Worm (Caenorhabditis elegans) whole organism, young adult: Measurements from ENCODE around the gene ins-13.
A peak's percentile ranks its signal among the peaks of the same experiment; 100 is the strongest.

ENCODE experiments used
- B0261.1 ChIP-seq: sonication (generic microtip); optimal IDR thresholded peaks from 2 replicates; lab custom pipeline; 2016; ENCODE audit warnings: mild to moderate bottlenecking, missing genetic modification characterization, moderate library complexity, missing compliant biosample characterization
- C06A6.2 ChIP-seq: fragments of 200-800 bp; sonication (Bioruptor generic); conservative IDR thresholded peaks from 2 replicates; pipeline ENCODE4 v1.3.6; 2022; ENCODE audit warnings: missing genetic modification characterization, missing compliant biosample characterization
- C17E4.6 ChIP-seq: fragments of 200-800 bp; sonication (Bioruptor generic); IDR thresholded peaks from 2 replicates; pipeline ENCODE4 v1.3.6; 2022; ENCODE audit warnings: missing genetic modification reagents, missing genetic modification characterization, missing compliant biosample characterization
- F10E7.11 ChIP-seq: sonication (generic microtip); optimal IDR thresholded peaks from 2 replicates; lab custom pipeline; 2017; ENCODE audit warnings: mild to moderate bottlenecking, missing genetic modification characterization, moderate library complexity, missing compliant biosample characterization
- F39B2.1 ChIP-seq: fragments of 200-800 bp; sonication (Bioruptor generic); IDR thresholded peaks from 2 replicates; pipeline ENCODE4 v1.3.6; 2022; ENCODE audit warnings: missing genetic modification reagents, missing genetic modification characterization, missing compliant biosample characterization
- F57A8.1 ChIP-seq: fragments of 200-800 bp; sonication (Bioruptor generic); optimal IDR thresholded peaks from 2 replicates; lab custom pipeline; 2018; ENCODE audit warnings: mild to moderate bottlenecking, missing genetic modification characterization, moderate library complexity, missing compliant biosample characterization
- K11D2.4 ChIP-seq: fragments of 200-800 bp; sonication (Bioruptor generic); IDR thresholded peaks from 2 replicates; pipeline ENCODE4 v1.3.6; 2022; ENCODE audit warnings: missing genetic modification reagents, missing genetic modification characterization, missing compliant biosample characterization
- ZK185.1 ChIP-seq: sonication (generic microtip); optimal IDR thresholded peaks from 2 replicates; lab custom pipeline; 2016; ENCODE audit warnings: mild to moderate bottlenecking, missing genetic modification characterization, missing compliant biosample characterization; ENCODE audit not compliant: poor library complexity, severe bottlenecking
- attf-3 ChIP-seq: fragments of 200-800 bp; sonication (Bioruptor generic); conservative IDR thresholded peaks from 2 replicates; pipeline ENCODE4 v1.3.6; 2022; ENCODE audit warnings: missing genetic modification reagents, missing genetic modification characterization, missing compliant biosample characterization
- attf-6 ChIP-seq: fragments of 200-800 bp; sonication (Bioruptor generic); IDR thresholded peaks from 2 replicates; pipeline ENCODE4 v1.3.6; 2022; ENCODE audit warnings: missing genetic modification reagents, missing genetic modification characterization, missing compliant biosample characterization
- bed-1 ChIP-seq: fragments of 200-800 bp; sonication (Bioruptor generic); IDR thresholded peaks from 2 replicates; pipeline ENCODE4 v1.3.6; 2022; ENCODE audit warnings: missing genetic modification reagents, missing genetic modification characterization, missing compliant biosample characterization
- cebp-2 ChIP-seq: fragments of 200-800 bp; sonication (Bioruptor generic); IDR thresholded peaks from 2 replicates; pipeline ENCODE4 v1.3.6; 2022; ENCODE audit warnings: missing genetic modification characterization, missing compliant biosample characterization
- ceh-58 ChIP-seq: fragments of 200-800 bp; sonication (Bioruptor generic); IDR thresholded peaks from 2 replicates; pipeline ENCODE4 v1.3.6; 2022; ENCODE audit warnings: missing genetic modification characterization, missing compliant biosample characterization
- chd-7 ChIP-seq: sonication (generic microtip); optimal IDR thresholded peaks from 2 replicates; lab custom pipeline; 2016; ENCODE audit warnings: mild to moderate bottlenecking, missing genetic modification characterization, moderate library complexity, missing compliant biosample characterization
- dox-1 ChIP-seq: fragments of 200-800 bp; sonication (Bioruptor generic); IDR thresholded peaks from 2 replicates; pipeline ENCODE4 v1.3.6; 2022; ENCODE audit warnings: missing genetic modification reagents, missing genetic modification characterization, missing compliant biosample characterization
- dpl-1 ChIP-seq: fragments of 150-350 bp; optimal IDR thresholded peaks from 2 replicates; lab custom pipeline; 2014; ENCODE audit warnings: missing biosample characterization, missing genetic modification reagents, missing genetic modification characterization
- efl-1 ChIP-seq: fragments of 150-350 bp; optimal IDR thresholded peaks from 2 replicates; lab custom pipeline; 2014; ENCODE audit warnings: missing biosample characterization, missing genetic modification reagents, missing genetic modification characterization
- egl-18 ChIP-seq: fragments of 200-800 bp; sonication (Bioruptor generic); IDR thresholded peaks from 2 replicates; pipeline ENCODE4 v1.3.6; 2022; ENCODE audit warnings: missing genetic modification reagents, missing genetic modification characterization, missing compliant biosample characterization
- hmg-20 ChIP-seq: fragments of 200-800 bp; sonication (Bioruptor generic); IDR thresholded peaks from 2 replicates; pipeline ENCODE4 v1.3.6; 2022; ENCODE audit warnings: missing genetic modification reagents, missing genetic modification characterization, missing compliant biosample characterization
- let-526 ChIP-seq: fragments of 200-800 bp; sonication (Bioruptor generic); IDR thresholded peaks from 2 replicates; pipeline ENCODE4 v1.3.6; 2022; ENCODE audit warnings: missing genetic modification reagents, missing genetic modification characterization, missing compliant biosample characterization
- lin-35 ChIP-seq, 3 experiments: fragments of 150-350 bp in 2 of 3; sonication (generic microtip) in 1 of 3; optimal IDR thresholded peaks; 2 replicates each; lab custom pipeline; 2014 to 2018; ENCODE audit warnings: missing biosample characterization in 3 of 3, missing genetic modification characterization in 3 of 3, missing genetic modification reagents in 3 of 3
- lin-54 ChIP-seq: fragments of 200-800 bp; sonication (Bioruptor generic); optimal IDR thresholded peaks from 2 replicates; lab custom pipeline; 2018; ENCODE audit warnings: mild to moderate bottlenecking, missing genetic modification characterization, missing compliant biosample characterization
- lir-1 ChIP-seq: fragments of 200-800 bp; sonication (Bioruptor generic); conservative IDR thresholded peaks from 2 replicates; pipeline ENCODE4 v1.3.6; 2022; ENCODE audit warnings: missing genetic modification reagents, missing genetic modification characterization, missing compliant biosample characterization
- madf-3 ChIP-seq: fragments of 200-800 bp; sonication (Bioruptor generic); IDR thresholded peaks from 2 replicates; pipeline ENCODE4 v1.3.6; 2022; ENCODE audit warnings: missing genetic modification reagents, missing genetic modification characterization, missing compliant biosample characterization
- madf-6 ChIP-seq: fragments of 200-800 bp; sonication (Bioruptor generic); IDR thresholded peaks from 2 replicates; pipeline ENCODE4 v1.3.6; 2022; ENCODE audit warnings: missing genetic modification reagents, missing genetic modification characterization, missing compliant biosample characterization
- madf-8 ChIP-seq: fragments of 200-800 bp; sonication (Bioruptor generic); conservative IDR thresholded peaks from 2 replicates; pipeline ENCODE4 v1.3.6; 2022; ENCODE audit warnings: missing genetic modification reagents, missing genetic modification characterization, missing compliant biosample characterization
- mel-28 ChIP-seq: sonication (generic microtip); optimal IDR thresholded peaks from 2 replicates; lab custom pipeline; 2016; ENCODE audit warnings: borderline replicate concordance, mild to moderate bottlenecking, missing genetic modification characterization, missing compliant biosample characterization
- nhr-80 ChIP-seq: sonication (generic microtip); optimal IDR thresholded peaks from 2 replicates; lab custom pipeline; 2016; ENCODE audit warnings: missing genetic modification characterization, missing compliant biosample characterization
- pbrm-1 ChIP-seq: fragments of 200-800 bp; sonication (Bioruptor generic); IDR thresholded peaks from 2 replicates; pipeline ENCODE4 v1.3.6; 2022; ENCODE audit warnings: missing genetic modification reagents, missing genetic modification characterization, missing compliant biosample characterization
- repo-1 ChIP-seq: sonication (generic microtip); optimal IDR thresholded peaks from 2 replicates; lab custom pipeline; 2017; ENCODE audit warnings: mild to moderate bottlenecking, missing genetic modification characterization, missing compliant biosample characterization
- snpc-1.3 ChIP-seq: sonication (generic microtip); optimal IDR thresholded peaks from 2 replicates; lab custom pipeline; 2017; ENCODE audit warnings: missing genetic modification characterization, mild to moderate bottlenecking, missing compliant biosample characterization, antibody characterized with exemption, moderate library complexity, missing genotype, missing genetic modification reagents; ENCODE audit not compliant: insufficient read depth
- snpc-4 ChIP-seq, 5 experiments: fragments of 150-350 bp in 1 of 5; sonication (generic microtip) in 4 of 5; optimal IDR thresholded peaks; 2 replicates each; lab custom pipeline; 2014 to 2018; ENCODE audit warnings: missing genetic modification characterization in 5 of 5, missing biosample characterization in 3 of 5, antibody characterized with exemption in 2 of 5, mild to moderate bottlenecking in 2 of 5, missing compliant biosample characterization in 2 of 5, missing genotype in 2 of 5, moderate library complexity in 2 of 5, missing genetic modification reagents in 1 of 5
- tlf-1 ChIP-seq: fragments of 200-800 bp; sonication (Bioruptor generic); optimal IDR thresholded peaks from 2 replicates; lab custom pipeline; 2018; ENCODE audit warnings: mild to moderate bottlenecking, missing genetic modification characterization, missing compliant biosample characterization
- unc-62 ChIP-seq: fragments of 150-350 bp; optimal IDR thresholded peaks from 2 replicates; lab custom pipeline; 2014; ENCODE audit warnings: missing biosample characterization, missing genetic modification reagents, missing genetic modification characterization
- zim-3 ChIP-seq: sonication (generic microtip); optimal IDR thresholded peaks from 2 replicates; lab custom pipeline; 2017; ENCODE audit warnings: mild to moderate bottlenecking, missing genetic modification characterization, moderate library complexity, missing compliant biosample characterization
- ztf-22 ChIP-seq: fragments of 200-800 bp; sonication (Bioruptor generic); optimal IDR thresholded peaks from 2 replicates; lab custom pipeline; 2018; ENCODE audit warnings: mild to moderate bottlenecking, missing genetic modification characterization, moderate library complexity, missing compliant biosample characterization
- ztf-25 ChIP-seq: fragments of 200-800 bp; sonication (Bioruptor generic); IDR thresholded peaks from 2 replicates; pipeline ENCODE4 v1.3.6; 2022; ENCODE audit warnings: missing genetic modification reagents, missing genetic modification characterization, missing compliant biosample characterization
- ztf-26 ChIP-seq: sonication (generic microtip); optimal IDR thresholded peaks from 2 replicates; lab custom pipeline; 2017; ENCODE audit warnings: missing genetic modification characterization, missing compliant biosample characterization
- ztf-28 ChIP-seq: fragments of 200-800 bp; sonication (Bioruptor generic); IDR thresholded peaks from 2 replicates; pipeline ENCODE4 v1.3.6; 2022; ENCODE audit warnings: missing genetic modification reagents, missing genetic modification characterization, missing compliant biosample characterization

ins-13 gene

ce11 chrII:5556431-5556830 is 11.8 kb upstream of the ins-13 start, which contains the start of gene ins-11:
Gene ins-11, plus strand, starts transcription at chrII:5556731.
- TF ChIP-seq dox-1 (no peak), C06A6.2 (GFP tag; lab: Robert Waterston, UW) (no peak), chd-7 (tag; lab: Kevin White, UChicago) (no peak), ztf-28 (GFP tag; lab: Robert Waterston, UW) (no peak), F10E7.11 (tag; lab: Kevin White, UChicago) (no peak), repo-1 (tag; lab: Kevin White, UChicago) (no peak)
- TF ChIP-seq, all 124 proteins: peak for 0

- TF ChIP-seq cebp-2 (GFP tag; lab: Robert Waterston, UW) (no peak), madf-8 (GFP tag; lab: Robert Waterston, UW) (no peak), dpl-1 (GFP tag; lab: Kevin White, UChicago) (no peak), lin-35 (GFP tag; optimal IDR thresholded peaks at IDR 0.05; lab: Kevin White, UChicago) (no peak), ztf-22 (GFP tag; lab: Kevin White, UChicago) (no peak), egl-18 (GFP tag; lab: Robert Waterston, UW) (no peak), let-526 (GFP tag; lab: Robert Waterston, UW) (no peak), B0261.1 (tag; lab: Kevin White, UChicago) (no peak), C17E4.6 (no peak)
- TF ChIP-seq, all 124 proteins: peak for 0
Measured at ce11 chrII:5555522-5555921, 10.9 kb upstream of the ins-13 start.

ce11 chrII:5554788-5555187 is 10.1 kb upstream of the ins-13 start:
- TF ChIP-seq unc-62 (GFP tag; lab: Kevin White, UChicago), result peak; percentile 11
- TF ChIP-seq nhr-80 (tag; lab: Kevin White, UChicago), result peak; percentile 27
- TF ChIP-seq madf-3, result no peak

ce11 chrII:5554317-5554716 is 9.7 kb upstream of the ins-13 start, which contains the start of gene ins-12:
Gene ins-12, plus strand, starts transcription at chrII:5554617.
- TF ChIP-seq ztf-26 (tag; lab: Kevin White, UChicago), result no peak
- no peak for TF ChIP-seq snpc-1.3 (tag; lab: Kevin White, UChicago)
- TF ChIP-seq hmg-20 (GFP tag; lab: Robert Waterston, UW), result no peak
- no peak for TF ChIP-seq ztf-25 (GFP tag; lab: Robert Waterston, UW)
- TF ChIP-seq let-526 (GFP tag; lab: Robert Waterston, UW), result no peak
- TF ChIP-seq lin-54 (GFP tag; lab: Kevin White, UChicago), result no peak
- no peak for TF ChIP-seq F39B2.1 (GFP tag; lab: Robert Waterston, UW)
- no peak for TF ChIP-seq F57A8.1
- TF ChIP-seq mel-28, result no peak
- TF ChIP-seq bed-1, result no peak
- TF ChIP-seq pbrm-1, result no peak
- no peak for TF ChIP-seq attf-3 (GFP tag; lab: Robert Waterston, UW)

- no peak for TF ChIP-seq lir-1 (GFP tag; lab: Robert Waterston, UW)
- peak; percentile 2 for TF ChIP-seq nhr-80 (tag; lab: Kevin White, UChicago)
- no peak for TF ChIP-seq ceh-58
- no peak for TF ChIP-seq dox-1
Measured at ce11 chrII:5553531-5553930, 8.9 kb upstream of the ins-13 start.

ce11 chrII:5551517-5551916 is 6.9 kb upstream of the ins-13 start, which contains the start of gene C17C3.5:
Gene C17C3.5, plus strand, starts transcription at chrII:5551817.
- TF ChIP-seq madf-6, result no peak
- TF ChIP-seq zim-3, result no peak
- no peak for TF ChIP-seq snpc-4 (GFP tag; optimal IDR thresholded peaks at IDR 0.05; lab: Kevin White, UChicago)
- TF ChIP-seq snpc-4 (tag; optimal IDR thresholded peaks at IDR 0.05; lab: Kevin White, UChicago), result no peak
- no peak for TF ChIP-seq repo-1 (tag; lab: Kevin White, UChicago)
- no peak for TF ChIP-seq lin-35 (GFP tag; optimal IDR thresholded peaks at IDR 0.05; lab: Kevin White, UChicago)
- TF ChIP-seq K11D2.4 (GFP tag; lab: Robert Waterston, UW), result no peak
- TF ChIP-seq tlf-1, result no peak
- no peak for TF ChIP-seq efl-1 (GFP tag; lab: Kevin White, UChicago)
- TF ChIP-seq attf-6 (GFP tag; lab: Robert Waterston, UW), result no peak
- TF ChIP-seq ZK185.1 (tag; lab: Kevin White, UChicago), result no peak
